Fruit fly (Drosophila melanogaster) whole organism, embryonic: ENCODE results near the gene CG6912.
A peak's percentile ranks its signal among the peaks of the same experiment; 100 is the strongest.

ENCODE experiments used
- Adf1 ChIP-seq: fragments of 200-800 bp; sonication (Bioruptor generic); IDR thresholded peaks from 2 replicates; pipeline ENCODE4 v1.3.6; 2022; ENCODE audit warnings: missing biosample characterization, missing genetic modification characterization
- Atf3 ChIP-seq: fragments of 200-800 bp; sonication (Bioruptor generic); optimal IDR thresholded peaks from 3 replicates; lab custom pipeline; 2016; ENCODE audit warnings: missing biosample characterization, missing genetic modification characterization
- Awh ChIP-seq: fragments of 200-800 bp; sonication (Bioruptor generic); IDR thresholded peaks from 2 replicates; pipeline ENCODE4, ENCODE4 v1.3.6; 2022; ENCODE audit warnings: missing biosample characterization, missing genetic modification characterization
- CG1233 ChIP-seq: fragments of 200-800 bp; sonication (Bioruptor generic); optimal IDR thresholded peaks from 4 replicates; lab custom pipeline; 2018; ENCODE audit warnings: missing biosample characterization, mild to moderate bottlenecking, missing genetic modification characterization
- CG13123 ChIP-seq: fragments of 200-800 bp; sonication (Bioruptor generic); optimal IDR thresholded peaks from 2 replicates; lab custom pipeline; 2016; ENCODE audit warnings: missing biosample characterization, missing genetic modification characterization
- CG14710 ChIP-seq: fragments of 200-800 bp; sonication (Bioruptor generic); optimal IDR thresholded peaks from 3 replicates; lab custom pipeline; 2019; ENCODE audit warnings: missing biosample characterization, mild to moderate bottlenecking, missing genetic modification characterization, moderate library complexity
- CG15514 ChIP-seq: fragments of 200-800 bp; sonication (Bioruptor generic); optimal IDR thresholded peaks from 3 replicates; lab custom pipeline; 2017; ENCODE audit warnings: missing biosample characterization, missing genetic modification characterization, mild to moderate bottlenecking, moderate library complexity, missing genetic modification reagents
- CG1603 ChIP-seq: fragments of 200-800 bp; sonication (Bioruptor generic); optimal IDR thresholded peaks from 2 replicates; lab custom pipeline; 2019; ENCODE audit warnings: missing biosample characterization, mild to moderate bottlenecking, missing genetic modification characterization, moderate library complexity
- CG17612 ChIP-seq: fragments of 200-800 bp; sonication (Bioruptor generic); IDR thresholded peaks from 2 replicates; pipeline ENCODE4 v1.3.6; 2022; ENCODE audit warnings: missing biosample characterization, missing genetic modification characterization
- CG18011 ChIP-seq: fragments of 200-800 bp; sonication (Bioruptor generic); optimal IDR thresholded peaks from 2 replicates; lab custom pipeline; 2017; ENCODE audit warnings: missing biosample characterization, missing genetic modification characterization, mild to moderate bottlenecking, moderate library complexity, missing genotype
- CG18619 ChIP-seq: fragments of 200-800 bp; sonication (Bioruptor generic); optimal IDR thresholded peaks from 3 replicates; lab custom pipeline; 2017; ENCODE audit warnings: missing biosample characterization, mild to moderate bottlenecking, missing genetic modification characterization
- CG2875 ChIP-seq: fragments of 200-800 bp; sonication (Bioruptor generic); optimal IDR thresholded peaks from 2 replicates; lab custom pipeline; 2017; ENCODE audit warnings: missing biosample characterization, mild to moderate bottlenecking, missing genetic modification characterization, missing genetic modification reagents
- CG32767 ChIP-seq: fragments of 200-800 bp; sonication (Bioruptor generic); IDR thresholded peaks from 2 replicates; pipeline ENCODE4 v1.3.6; 2022; ENCODE audit warnings: missing biosample characterization, missing genetic modification characterization
- CG34376 ChIP-seq: fragments of 200-800 bp; sonication (Bioruptor generic); optimal IDR thresholded peaks from 2 replicates; lab custom pipeline; 2018; ENCODE audit warnings: missing biosample characterization, mild to moderate bottlenecking, missing genetic modification characterization
- CG42726 ChIP-seq: fragments of 200-800 bp; sonication (Bioruptor generic); IDR thresholded peaks from 2 replicates; pipeline ENCODE4 v1.3.6; 2022; ENCODE audit warnings: missing biosample characterization, missing genetic modification characterization; ENCODE audit not compliant: partially characterized antibody
- CG4360 ChIP-seq: fragments of 200-800 bp; sonication (Bioruptor generic); IDR thresholded peaks from 2 replicates; pipeline ENCODE4 v1.3.6; 2022; ENCODE audit warnings: missing biosample characterization, missing genetic modification characterization
- CG6654 ChIP-seq: fragments of 200-800 bp; sonication (Bioruptor generic); optimal IDR thresholded peaks from 2 replicates; lab custom pipeline; 2017; ENCODE audit warnings: missing biosample characterization, mild to moderate bottlenecking, missing genetic modification characterization
- CG7556 ChIP-seq: fragments of 200-800 bp; sonication (Bioruptor generic); optimal IDR thresholded peaks from 2 replicates; lab custom pipeline; 2017; ENCODE audit warnings: missing biosample characterization, mild to moderate bottlenecking, missing genetic modification characterization
- CG9817 ChIP-seq: fragments of 200-800 bp; sonication (Bioruptor generic); optimal IDR thresholded peaks from 2 replicates; lab custom pipeline; 2018; ENCODE audit warnings: missing biosample characterization, mild to moderate bottlenecking, missing genetic modification characterization, moderate library complexity
- Dp ChIP-seq: fragments of 200-800 bp; sonication (Bioruptor generic); optimal IDR thresholded peaks from 2 replicates; lab custom pipeline; 2018; ENCODE audit warnings: missing biosample characterization, mild to moderate bottlenecking, missing genetic modification characterization, moderate library complexity
- Ets97D ChIP-seq: fragments of 200-800 bp; sonication (Bioruptor generic); optimal IDR thresholded peaks from 3 replicates; lab custom pipeline; 2016; ENCODE audit warnings: missing biosample characterization, missing genetic modification characterization
- Fer3 ChIP-seq: fragments of 200-800 bp; sonication (Bioruptor generic); optimal IDR thresholded peaks from 2 replicates; lab custom pipeline; 2018; ENCODE audit warnings: missing biosample characterization, mild to moderate bottlenecking, missing genetic modification characterization, moderate library complexity
- Gsc ChIP-seq: fragments of 200-800 bp; sonication (Bioruptor generic); IDR thresholded peaks from 2 replicates; pipeline ENCODE4 v1.3.6; 2022; ENCODE audit warnings: missing biosample characterization, missing genetic modification characterization
- Gug ChIP-seq: fragments of 200-800 bp; sonication (Bioruptor generic); IDR thresholded peaks from 4 replicates; pipeline ENCODE4 v1.3.6; 2022; ENCODE audit warnings: missing biosample characterization, missing genetic modification characterization
- HLH3B ChIP-seq: fragments of 200-800 bp; sonication (Bioruptor generic); IDR thresholded peaks from 2 replicates; pipeline ENCODE4 v1.3.6; 2022; ENCODE audit warnings: missing biosample characterization, missing genetic modification characterization
- Hey ChIP-seq: fragments of 200-800 bp; sonication (Bioruptor generic); optimal IDR thresholded peaks from 3 replicates; lab custom pipeline; 2018; ENCODE audit warnings: missing biosample characterization, mild to moderate bottlenecking, missing genetic modification characterization
- Hmr ChIP-seq: fragments of 200-800 bp; sonication (Bioruptor generic); optimal IDR thresholded peaks from 3 replicates; lab custom pipeline; 2017; ENCODE audit warnings: mild to moderate bottlenecking, missing biosample characterization, missing genetic modification reagents, missing genetic modification characterization
- MBD-R2 ChIP-seq: fragments of 200-800 bp; sonication (Bioruptor generic); IDR thresholded peaks from 2 replicates; pipeline ENCODE4 v1.3.6; 2022; ENCODE audit warnings: missing biosample characterization, missing genetic modification characterization
- Meics ChIP-seq: fragments of 200-800 bp; sonication (Bioruptor generic); optimal IDR thresholded peaks from 2 replicates; lab custom pipeline; 2017; ENCODE audit warnings: missing biosample characterization, mild to moderate bottlenecking, missing genetic modification characterization
- Mrtf ChIP-seq: fragments of 200-800 bp; sonication (Bioruptor generic); IDR thresholded peaks from 3 replicates; pipeline ENCODE4 v1.3.6; 2022; ENCODE audit warnings: missing biosample characterization, missing genetic modification characterization
- NFAT ChIP-seq: fragments of 200-800 bp; sonication (Bioruptor generic); IDR thresholded peaks from 2 replicates; pipeline ENCODE4 v1.3.6; 2022; ENCODE audit warnings: missing biosample characterization, missing genetic modification characterization
- Ptx1 ChIP-seq: fragments of 200-800 bp; sonication (Bioruptor generic); IDR thresholded peaks from 2 replicates; pipeline ENCODE4 v1.3.6; 2022; ENCODE audit warnings: missing biosample characterization, missing genetic modification characterization
- Rfx ChIP-seq: fragments of 200-800 bp; sonication (Bioruptor generic); IDR thresholded peaks from 2 replicates; pipeline ENCODE4 v1.3.6; 2022; ENCODE audit warnings: missing biosample characterization, missing genetic modification characterization
- Scr ChIP-seq: fragments of 200-800 bp; sonication (Bioruptor generic); IDR thresholded peaks from 2 replicates; pipeline ENCODE4 v1.3.6; 2022; ENCODE audit warnings: missing biosample characterization, missing genetic modification characterization; ENCODE audit not compliant: partially characterized antibody
- Sin3A ChIP-seq: fragments of >200 bp; optimal IDR thresholded peaks from 2 replicates; lab custom pipeline; 2018
- aop ChIP-seq: fragments of 200-800 bp; sonication (Bioruptor generic); IDR thresholded peaks from 2 replicates; pipeline ENCODE4 v1.3.6; 2022; ENCODE audit warnings: missing biosample characterization, missing genetic modification characterization
- bab2 ChIP-seq: fragments of 200-800 bp; sonication (Bioruptor generic); optimal IDR thresholded peaks from 2 replicates; lab custom pipeline; 2016; ENCODE audit warnings: missing biosample characterization, missing genetic modification characterization
- cg ChIP-seq: fragments of 200-800 bp; sonication (Bioruptor generic); optimal IDR thresholded peaks from 3 replicates; lab custom pipeline; 2019; ENCODE audit warnings: missing biosample characterization, mild to moderate bottlenecking, missing genetic modification characterization, moderate library complexity
- ci ChIP-seq: fragments of 200-800 bp; sonication (Bioruptor generic); IDR thresholded peaks from 3 replicates; pipeline ENCODE4 v1.3.6; 2022; ENCODE audit warnings: missing biosample characterization, missing genetic modification characterization
- crc ChIP-seq: fragments of 200-800 bp; sonication (Bioruptor generic); optimal IDR thresholded peaks from 2 replicates; lab custom pipeline; 2016; ENCODE audit warnings: missing biosample characterization, missing genetic modification characterization
- eve ChIP-seq, 2 experiments: fragments of >200 bp; optimal IDR thresholded peaks; 2 replicates each; lab custom pipeline; 2017; ENCODE audit warnings: missing biosample characterization in 2 of 2, missing genetic modification characterization in 2 of 2
- fd3F ChIP-seq: fragments of 200-800 bp; sonication (Bioruptor generic); optimal IDR thresholded peaks from 2 replicates; lab custom pipeline; 2018; ENCODE audit warnings: missing biosample characterization, mild to moderate bottlenecking, missing genetic modification characterization, moderate library complexity
- fru ChIP-seq: fragments of >200 bp; optimal IDR thresholded peaks from 2 replicates; lab custom pipeline; 2017
- kni ChIP-seq: fragments of 200-800 bp; sonication (Bioruptor generic); optimal IDR thresholded peaks from 3 replicates; lab custom pipeline; 2017; ENCODE audit warnings: mild to moderate bottlenecking, missing biosample characterization, missing genetic modification reagents, missing genetic modification characterization
- nom ChIP-seq: fragments of 200-800 bp; sonication (Bioruptor generic); optimal IDR thresholded peaks from 2 replicates; lab custom pipeline; 2017; ENCODE audit warnings: missing biosample characterization, missing genetic modification characterization, mild to moderate bottlenecking, moderate library complexity, missing genetic modification reagents
- pb ChIP-seq: fragments of 200-800 bp; sonication (Bioruptor generic); optimal IDR thresholded peaks from 3 replicates; lab custom pipeline; 2016; ENCODE audit warnings: missing biosample characterization, missing genetic modification characterization
- sd ChIP-seq: fragments of 200-800 bp; sonication (Bioruptor generic); optimal IDR thresholded peaks from 3 replicates; lab custom pipeline; 2018; ENCODE audit warnings: missing biosample characterization, mild to moderate bottlenecking, missing genetic modification characterization, moderate library complexity
- sim ChIP-seq: fragments of 200-800 bp; sonication (Bioruptor generic); IDR thresholded peaks from 2 replicates; pipeline ENCODE4 v1.3.6; 2022; ENCODE audit warnings: missing biosample characterization, missing genetic modification characterization
- sima ChIP-seq: fragments of 200-800 bp; sonication (Bioruptor generic); optimal IDR thresholded peaks from 2 replicates; lab custom pipeline; 2016; ENCODE audit warnings: missing biosample characterization, missing genetic modification characterization
- sug ChIP-seq: fragments of 200-800 bp; optimal IDR thresholded peaks from 2 replicates; lab custom pipeline; 2019; ENCODE audit warnings: missing biosample characterization, mild to moderate bottlenecking, missing genetic modification characterization, moderate library complexity
- wek ChIP-seq: fragments of 200-800 bp; sonication (Bioruptor generic); optimal IDR thresholded peaks from 3 replicates; lab custom pipeline; 2018; ENCODE audit warnings: missing biosample characterization, mild to moderate bottlenecking, missing genetic modification characterization, moderate library complexity
- z ChIP-seq: fragments of 200-800 bp; sonication (Bioruptor generic); IDR thresholded peaks from 3 replicates; pipeline ENCODE4 v1.3.6; 2022; ENCODE audit warnings: missing biosample characterization, missing genetic modification characterization

Gene CG6912

dm6 chr3R:15145491-15145890, 8.7 kb upstream of the CG6912 start (continued):
- TF ChIP-seq CG9817 (tag; lab: Kevin White, UChicago): peak; percentile 24
- peak; percentile 13 for TF ChIP-seq Fer3 (tag; lab: Kevin White, UChicago)
- TF ChIP-seq sd (tag; lab: Kevin White, UChicago): peak; percentile 29
- TF ChIP-seq CG17612 (GFP tag; lab: Robert Waterston, UW): no peak
- TF ChIP-seq sima (GFP tag; lab: Kevin White, UChicago): no peak
- TF ChIP-seq CG42726 (GFP tag; lab: Robert Waterston, UW): no peak
- TF ChIP-seq Rfx (GFP tag; lab: Robert Waterston, UW): peak; percentile 70
- no peak for TF ChIP-seq crc (GFP tag; lab: Kevin White, UChicago)
- no peak for TF ChIP-seq pb (GFP tag; lab: Kevin White, UChicago)
- TF ChIP-seq z (GFP tag; lab: Robert Waterston, UW): no peak
- peak; percentile 12 for TF ChIP-seq bab2 (GFP tag; lab: Kevin White, UChicago)
- no peak for TF ChIP-seq fru (lab: Kevin White, UChicago)
- TF ChIP-seq NFAT: no peak
- TF ChIP-seq Mrtf (GFP tag; lab: Robert Waterston, UW): 0 out of 3 replicates have a peak, but pooled peaks have one; percentile 59
- peak; percentile 37 for TF ChIP-seq CG7556 (GFP tag; lab: Kevin White, UChicago)
- peak; percentile 57 for TF ChIP-seq Meics (GFP tag; lab: Kevin White, UChicago)
- TF ChIP-seq aop (GFP tag; lab: Robert Waterston, UW): no peak
- TF ChIP-seq CG1233 (GFP tag; lab: Kevin White, UChicago): no peak
- TF ChIP-seq kni (GFP tag; lab: Kevin White, UChicago): no peak
- TF ChIP-seq CG18011 (GFP tag; lab: Kevin White, UChicago): no peak
- TF ChIP-seq CG13123 (GFP tag; lab: Kevin White, UChicago): no peak
- no peak for TF ChIP-seq nom
- TF ChIP-seq HLH3B: peak; percentile 56
- TF ChIP-seq Atf3: no peak
- TF ChIP-seq Sin3A (lab: Kevin White, UChicago): no peak
- no peak for TF ChIP-seq Ets97D (GFP tag; lab: Kevin White, UChicago)
- no peak for TF ChIP-seq CG18619 (GFP tag; lab: Kevin White, UChicago)
- peak; percentile 37 for TF ChIP-seq CG15514 (GFP tag; lab: Kevin White, UChicago)
- TF ChIP-seq Hmr (GFP tag; lab: Kevin White, UChicago): peak; percentile 33
- TF ChIP-seq Adf1 (GFP tag; lab: Robert Waterston, UW): peak; percentile 31; the same call in 1 of the 2 replicates
- no peak for TF ChIP-seq Gsc (GFP tag; lab: Robert Waterston, UW)
- no peak; the same call in 1 of the 2 replicates for TF ChIP-seq MBD-R2 (GFP tag; lab: Robert Waterston, UW)
- no peak for TF ChIP-seq Scr (GFP tag; lab: Robert Waterston, UW)
- no peak for TF ChIP-seq fd3F (GFP tag; lab: Kevin White, UChicago)
- no peak for TF ChIP-seq CG14710 (tag; lab: Kevin White, UChicago)
- TF ChIP-seq Ptx1 (GFP tag; lab: Robert Waterston, UW): peak; percentile 69
- TF ChIP-seq Hey (tag; lab: Kevin White, UChicago): no peak
- TF ChIP-seq ci (GFP tag; lab: Robert Waterston, UW): peak; percentile 80; the same call in 2 of the 3 replicates
- no peak; the same call in 1 of the 2 replicates for TF ChIP-seq CG32767 (GFP tag; lab: Robert Waterston, UW)
- TF ChIP-seq eve (GFP tag; optimal IDR thresholded peaks at IDR 0.05; lab: Kevin White, UChicago): no peak
- peak; percentile 47 for TF ChIP-seq CG2875 (GFP tag; lab: Kevin White, UChicago)
- TF ChIP-seq Awh (GFP tag; lab: Robert Waterston, UW): 0 out of 2 replicates have a peak, but pooled peaks have one; percentile 25
- TF ChIP-seq CG34376 (GFP tag; lab: Kevin White, UChicago): no peak
- TF ChIP-seq Gug (GFP tag; lab: Robert Waterston, UW): peak; percentile 40; the same call in 2 of the 4 replicates
- TF ChIP-seq Dp (GFP tag; lab: Kevin White, UChicago): no peak
- no peak for TF ChIP-seq CG6654 (GFP tag; lab: Kevin White, UChicago)
- no peak for TF ChIP-seq cg (GFP tag; lab: Kevin White, UChicago)
- TF ChIP-seq sug (tag; lab: Kevin White, UChicago): peak; percentile 39
- TF ChIP-seq sim (GFP tag; lab: Robert Waterston, UW): no peak
- TF ChIP-seq wek (GFP tag; lab: Kevin White, UChicago): no peak
- no peak for TF ChIP-seq CG1603 (tag; lab: Kevin White, UChicago)
- TF ChIP-seq CG4360: no peak
